Fruit fly (Drosophila melanogaster): ENCODE measurements around the gene Spn77Bb.

The Spn77Bb gene

DNA sequence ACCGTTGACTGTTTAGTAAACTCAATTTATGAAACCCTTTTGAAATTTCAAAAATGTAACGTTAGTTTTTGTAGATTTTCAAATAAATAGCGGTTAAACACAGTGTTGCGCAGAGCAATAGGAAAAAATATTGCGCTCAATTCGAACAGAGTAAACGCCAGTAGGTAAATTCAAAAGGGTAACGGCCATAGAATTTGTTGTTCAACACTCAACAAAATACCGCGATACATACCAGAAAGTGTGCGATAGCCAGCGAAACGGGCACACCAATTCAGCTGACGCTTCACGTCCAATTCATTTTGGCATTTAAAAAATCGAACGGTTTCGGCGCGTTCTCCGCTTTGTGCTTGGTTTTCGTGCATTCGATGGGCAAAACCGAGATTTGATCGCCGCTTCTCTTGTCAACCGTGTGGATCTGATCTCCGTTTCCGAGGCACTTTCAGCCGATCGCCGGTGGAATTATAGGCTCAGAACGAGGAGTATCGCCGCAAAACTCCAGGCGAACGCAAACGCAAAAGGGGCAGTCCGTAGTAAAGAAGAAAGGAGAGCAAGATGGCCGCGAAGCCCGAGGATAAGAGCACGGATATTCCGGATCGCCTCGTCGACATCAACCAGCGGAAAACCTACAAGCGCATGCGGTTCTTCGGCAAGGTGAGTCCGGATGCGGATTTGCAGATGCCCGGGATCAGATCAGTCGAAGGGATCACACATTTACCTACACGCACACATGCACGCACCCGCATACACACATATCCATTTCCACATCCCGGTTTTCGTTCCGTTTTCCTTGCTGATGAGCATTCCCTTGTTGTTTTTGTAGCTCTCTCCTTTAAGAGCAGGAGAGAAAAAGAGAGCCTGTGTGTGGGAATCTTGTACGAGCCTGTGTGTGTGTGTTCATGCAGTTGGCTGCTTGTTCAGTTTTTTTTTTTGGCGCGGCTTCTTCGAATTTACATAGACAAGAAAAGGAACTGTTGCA is 10.7 kb upstream of the Spn77Bb start (continued):
- TF ChIP-seq twi (tag; optimal IDR thresholded peaks at IDR 0.05): no peak
- TF ChIP-seq CG13775 (GFP tag; optimal IDR thresholded peaks at IDR 0.05): peak; percentile 37
- TF ChIP-seq CG17359 (tag; optimal IDR thresholded peaks at IDR 0.05): peak; percentile 18
- peak; percentile 71 for TF ChIP-seq CG8478 (optimal IDR thresholded peaks at IDR 0.05)
- TF ChIP-seq CG14710 (tag; optimal IDR thresholded peaks at IDR 0.05): peak; percentile 80
- no peak for TF ChIP-seq dmrt99B (tag; optimal IDR thresholded peaks at IDR 0.05)
- TF ChIP-seq tx (GFP tag; optimal IDR thresholded peaks at IDR 0.05): peak; percentile 53
- TF ChIP-seq seq (GFP tag; IDR thresholded peaks at IDR 0.05): no peak
- TF ChIP-seq caup (GFP tag; optimal IDR thresholded peaks at IDR 0.05; ENCODE audit: severe bottlenecking): peak; percentile 47
- TF ChIP-seq so (GFP tag; IDR thresholded peaks at IDR 0.05): no peak
- TF ChIP-seq luna (GFP tag; optimal IDR thresholded peaks at IDR 0.05): peak; percentile 30
- TF ChIP-seq onecut (GFP tag; IDR thresholded peaks at IDR 0.05): peak; percentile 60
- TF ChIP-seq CG3281 (GFP tag; optimal IDR thresholded peaks at IDR 0.05): no peak
- no peak for TF ChIP-seq prd (optimal IDR thresholded peaks at IDR 0.05)
- peak; percentile 16; the same call in 1 of the 3 replicates for TF ChIP-seq prd (GFP tag; IDR thresholded peaks at IDR 0.05)
- peak; percentile 61 for TF ChIP-seq pho (GFP tag; optimal IDR thresholded peaks at IDR 0.05)
- TF ChIP-seq cad (GFP tag; optimal IDR thresholded peaks at IDR 0.05): no peak
- peak; percentile 34; the same call in 1 of the 3 replicates for TF ChIP-seq dysf (GFP tag; IDR thresholded peaks at IDR 0.05)
- TF ChIP-seq slbo (GFP tag; IDR thresholded peaks at IDR 0.05): peak; percentile 58
- no peak for TF ChIP-seq Oaz (GFP tag; IDR thresholded peaks at IDR 0.05)
- peak; percentile 15 for TF ChIP-seq Nf-YC (tag; optimal IDR thresholded peaks at IDR 0.05)
- peak; percentile 87 for TF ChIP-seq Ets97D (GFP tag; optimal IDR thresholded peaks at IDR 0.05)
- peak; percentile 43 for TF ChIP-seq Hr3 (GFP tag; optimal IDR thresholded peaks at IDR 0.05)
- peak; percentile 10 for TF ChIP-seq kay (GFP tag; optimal IDR thresholded peaks at IDR 0.05)
- peak; percentile 69 for TF ChIP-seq CG4282 (GFP tag; optimal IDR thresholded peaks at IDR 0.05)
- TF ChIP-seq Hr51 (GFP tag; optimal IDR thresholded peaks at IDR 0.05): peak in 1 of 2 experiments; percentile 42
- TF ChIP-seq Hmx (GFP tag; optimal IDR thresholded peaks at IDR 0.05): no peak
- TF ChIP-seq Fer1 (GFP tag; optimal IDR thresholded peaks at IDR 0.05): peak; percentile 20
- TF ChIP-seq CG6791 (GFP tag; IDR thresholded peaks at IDR 0.05; ENCODE audit: partially characterized antibody): peak; percentile 89
- TF ChIP-seq aop (GFP tag; IDR thresholded peaks at IDR 0.05): no peak; the same call in 1 of the 2 replicates
- TF ChIP-seq CG15479 (GFP tag; optimal IDR thresholded peaks at IDR 0.05): peak; percentile 54
- no peak for TF ChIP-seq CG8924 (tag; optimal IDR thresholded peaks at IDR 0.05)
- peak; percentile 44 for TF ChIP-seq CG3163 (GFP tag; optimal IDR thresholded peaks at IDR 0.05)
- TF ChIP-seq Side (GFP tag; optimal IDR thresholded peaks at IDR 0.05): peak; percentile 40
- TF ChIP-seq sens (GFP tag): peak; percentile 89
- no peak for TF ChIP-seq CG34422 (GFP tag; IDR thresholded peaks at IDR 0.05)
- peak; percentile 72 for TF ChIP-seq D (optimal IDR thresholded peaks at IDR 0.05)
- no peak for TF ChIP-seq D (GFP tag; optimal IDR thresholded peaks at IDR 0.05)
- TF ChIP-seq peb (GFP tag; IDR thresholded peaks at IDR 0.05): no peak
- TF ChIP-seq maf-S (GFP tag; optimal IDR thresholded peaks at IDR 0.05): peak; percentile 10
- TF ChIP-seq CG8089 (GFP tag; optimal IDR thresholded peaks at IDR 0.05): peak; percentile 40
- TF ChIP-seq crol (GFP tag; IDR thresholded peaks at IDR 0.05): no peak
- TF ChIP-seq YL-1 (GFP tag; optimal IDR thresholded peaks at IDR 0.05): peak; percentile 45
- no peak for TF ChIP-seq esg (GFP tag; conservative IDR thresholded peaks at IDR 0.05)
- peak; percentile 49; the same call in 2 of the 3 replicates for TF ChIP-seq row (GFP tag; IDR thresholded peaks at IDR 0.05)
- TF ChIP-seq jigr1 (GFP tag; IDR thresholded peaks at IDR 0.05): no peak
- no peak for TF ChIP-seq CG30431 (GFP tag; optimal IDR thresholded peaks at IDR 0.05)
- TF ChIP-seq Bdp1 (GFP tag; optimal IDR thresholded peaks at IDR 0.05): peak; percentile 0
- TF ChIP-seq CG2712 (tag; optimal IDR thresholded peaks at IDR 0.05): peak; percentile 50
- TF ChIP-seq dmrt11E (tag; optimal IDR thresholded peaks at IDR 0.05): peak; percentile 36
